Worm (Caenorhabditis elegans) whole organism, L4 larva: ENCODE measurements around the gene F46F5.16.
A peak's percentile ranks its signal among the peaks of the same experiment; 100 is the strongest.
"Not testable (repeated sequence)": the region's sequence is repeated elsewhere in the genome, so short reads cannot be mapped to it uniquely, and the experiment has no call there.

ENCODE experiments used
- aha-1 ChIP-seq: fragments of 150-350 bp; peaks from one replicate; lab custom pipeline; 2014; ENCODE audit warnings: missing biosample characterization, missing genetic modification characterization
- arid-1 ChIP-seq: fragments of 200-800 bp; sonication (Bioruptor generic); conservative IDR thresholded peaks from 2 replicates; pipeline ENCODE4 v1.3.6; 2022; ENCODE audit warnings: missing genetic modification reagents, missing genetic modification characterization, missing compliant biosample characterization
- ceh-20 ChIP-seq: fragments of 200-800 bp; sonication (Bioruptor generic); IDR thresholded peaks from 2 replicates; pipeline ENCODE4 v1.3.6; 2022; ENCODE audit warnings: missing genetic modification reagents, missing genetic modification characterization, missing compliant biosample characterization
- ceh-62 ChIP-seq: sonication (generic microtip); optimal IDR thresholded peaks from 2 replicates; lab custom pipeline; 2017; ENCODE audit warnings: missing biosample characterization, missing genetic modification characterization
- daf-16 ChIP-seq, 3 experiments: sonication (generic microtip); optimal IDR thresholded peaks; 2 replicates each; lab custom pipeline; 2016 to 2017; ENCODE audit warnings: missing genetic modification characterization in 3 of 3, missing genetic modification reagents in 3 of 3, mild to moderate bottlenecking in 2 of 3, missing compliant biosample characterization in 2 of 3, missing biosample characterization in 1 of 3, moderate library complexity in 1 of 3
- daf-19 ChIP-seq: fragments of 200-800 bp; sonication (Bioruptor generic); conservative IDR thresholded peaks from 2 replicates; pipeline ENCODE4 v1.3.6; 2022; ENCODE audit warnings: missing genetic modification characterization, missing compliant biosample characterization
- dmd-8 ChIP-seq: fragments of 200-800 bp; sonication (Bioruptor generic); IDR thresholded peaks from 2 replicates; pipeline ENCODE4 v1.3.6; 2022; ENCODE audit warnings: missing genetic modification characterization, missing compliant biosample characterization
- hlh-11 ChIP-seq: fragments of 200-800 bp; sonication (Bioruptor generic); optimal IDR thresholded peaks from 2 replicates; lab custom pipeline; 2018; ENCODE audit warnings: mild to moderate bottlenecking, missing genetic modification characterization, missing compliant biosample characterization
- hmg-1.1 ChIP-seq: fragments of 200-800 bp; sonication (Bioruptor generic); IDR thresholded peaks from 2 replicates; pipeline ENCODE4 v1.3.6; 2022; ENCODE audit warnings: missing genetic modification reagents, missing genetic modification characterization, missing compliant biosample characterization
- jun-1 ChIP-seq: fragments of 150-350 bp; optimal IDR thresholded peaks from 2 replicates; lab custom pipeline; 2014; ENCODE audit warnings: missing biosample characterization, missing genetic modification reagents, missing genetic modification characterization
- lin-39 ChIP-seq: fragments of 150-350 bp; optimal IDR thresholded peaks from 2 replicates; lab custom pipeline; 2014; ENCODE audit warnings: missing biosample characterization, missing genetic modification reagents, missing genetic modification characterization
- madf-5 ChIP-seq, 2 experiments: fragments of 200-800 bp; sonication (Bioruptor generic); IDR thresholded peaks; 2 replicates each; pipeline ENCODE4 v1.3.6; 2022; ENCODE audit warnings: missing compliant biosample characterization in 2 of 2, missing genetic modification characterization in 2 of 2
- madf-9 ChIP-seq: fragments of 200-800 bp; sonication (Bioruptor generic); conservative IDR thresholded peaks from 2 replicates; pipeline ENCODE4 v1.3.6; 2022; ENCODE audit warnings: missing genetic modification reagents, missing genetic modification characterization, missing compliant biosample characterization
- mdt-29 ChIP-seq: fragments of 200-800 bp; sonication (Bioruptor generic); IDR thresholded peaks from 2 replicates; pipeline ENCODE4 v1.3.6; 2022; ENCODE audit warnings: missing genetic modification reagents, missing genetic modification characterization, missing compliant biosample characterization
- mxl-2 ChIP-seq: fragments of 200-800 bp; sonication (Bioruptor generic); conservative IDR thresholded peaks from 2 replicates; pipeline ENCODE4 v1.3.6; 2022; ENCODE audit warnings: missing genetic modification reagents, missing genetic modification characterization, missing compliant biosample characterization
- nhr-111 ChIP-seq: fragments of 200-800 bp; sonication (Bioruptor generic); optimal IDR thresholded peaks from 2 replicates; lab custom pipeline; 2018; ENCODE audit warnings: mild to moderate bottlenecking, missing genetic modification characterization, missing compliant biosample characterization
- nhr-77 ChIP-seq: fragments of 150-350 bp; optimal IDR thresholded peaks from 2 replicates; lab custom pipeline; 2014; ENCODE audit warnings: missing biosample characterization, missing genetic modification characterization
- saeg-2 ChIP-seq: fragments of 200-800 bp; sonication (Bioruptor generic); IDR thresholded peaks from 2 replicates; pipeline ENCODE4 v1.3.6; 2022; ENCODE audit warnings: missing genetic modification reagents, missing genetic modification characterization, missing compliant biosample characterization
- set-16 ChIP-seq: fragments of 200-800 bp; sonication (Bioruptor generic); IDR thresholded peaks from 2 replicates; pipeline ENCODE4 v1.3.6; 2022; ENCODE audit warnings: missing genetic modification reagents, missing genetic modification characterization, missing compliant biosample characterization
- snpc-1.2 ChIP-seq: fragments of 200-800 bp; sonication (Bioruptor generic); IDR thresholded peaks from 2 replicates; pipeline ENCODE4 v1.3.6; 2022; ENCODE audit warnings: missing genetic modification reagents, missing genetic modification characterization, missing compliant biosample characterization
- spr-1 ChIP-seq: sonication (generic microtip); optimal IDR thresholded peaks from 2 replicates; lab custom pipeline; 2016; ENCODE audit warnings: mild to moderate bottlenecking, missing genetic modification characterization, missing compliant biosample characterization
- tag-97 ChIP-seq: fragments of 200-800 bp; sonication (Bioruptor generic); IDR thresholded peaks from 2 replicates; pipeline ENCODE4 v1.3.6; 2022; ENCODE audit warnings: missing genetic modification characterization, missing compliant biosample characterization
- unc-62 ChIP-seq, 3 experiments: fragments of 150-350 bp in 1 of 3; sonication (generic microtip); optimal IDR thresholded peaks in 2 of 3; peaks in 1 of 3; 1 replicate in 1 of 3; 2 replicates in 2 of 3; lab custom pipeline; 2014 to 2017; ENCODE audit warnings: missing biosample characterization in 3 of 3, missing genetic modification characterization in 3 of 3, missing genetic modification reagents in 3 of 3, missing genotype in 1 of 3
- zip-11 ChIP-seq: fragments of 200-800 bp; sonication (Bioruptor generic); IDR thresholded peaks from 2 replicates; pipeline ENCODE4 v1.3.6; 2022; ENCODE audit warnings: missing genetic modification characterization, missing compliant biosample characterization

The F46F5.16 gene

DNA sequence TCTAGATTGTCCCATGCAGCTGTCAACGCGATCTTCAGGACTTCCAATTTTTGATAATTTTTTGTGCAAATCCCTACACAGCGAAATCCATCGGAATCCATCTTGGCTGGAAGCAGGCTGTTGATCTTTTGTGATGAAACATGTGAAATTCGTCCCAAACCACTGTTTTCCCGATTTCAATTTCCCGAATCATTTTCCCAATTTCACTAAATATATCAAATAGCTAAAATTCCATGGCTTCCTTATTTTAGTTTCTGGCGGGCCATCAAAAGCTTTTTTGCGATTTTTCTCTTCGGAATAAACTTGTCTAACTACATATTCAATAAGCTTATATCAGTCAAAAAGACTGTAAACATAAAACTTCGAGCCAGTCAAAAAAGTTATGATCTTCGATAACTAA is 34.5 kb downstream of the F46F5.16 start, which contains the start of gene F46F5.8:
F46F5.8 (minus strand) TSS at position 101 of the 400 bp plus-strand sequence.
- TF ChIP-seq saeg-2 (GFP tag; lab: Robert Waterston, UW) (no peak), unc-62 (GFP tag; optimal IDR thresholded peaks at IDR 0.05 in 1 of 2; lab: Kevin White, UChicago) (peak in 1 of 2 experiments; percentile 73), unc-62 (tag; optimal IDR thresholded peaks at IDR 0.05; lab: Kevin White, UChicago) (no peak), mxl-2 (GFP tag; lab: Robert Waterston, UW) (no peak)

DNA sequence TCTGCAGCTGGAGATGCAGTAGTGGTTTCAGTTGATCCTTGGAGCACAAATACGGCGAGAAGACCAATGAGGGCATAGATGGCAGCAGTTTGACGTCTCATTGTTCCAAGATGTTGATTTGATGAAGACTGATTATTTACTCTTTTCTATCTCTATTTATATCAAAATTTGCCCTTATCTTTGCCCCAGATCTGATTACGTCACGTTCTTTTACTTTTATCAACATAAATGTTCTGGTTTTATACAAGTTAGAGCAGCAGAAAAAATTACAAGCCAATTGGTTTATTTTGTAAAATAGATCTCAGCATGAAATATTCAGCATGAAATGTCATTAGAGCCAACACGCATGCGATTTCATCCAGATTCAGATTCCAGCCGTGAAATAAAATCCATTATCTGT is 35.7 kb downstream of the F46F5.16 start, which contains the start of gene msrp-4:
msrp-4 (minus strand) TSS at position 101 of the 400 bp plus-strand sequence.
- not testable (repeated sequence) for TF ChIP-seq zip-11; ceh-20 (GFP tag; lab: Robert Waterston, UW); set-16 (GFP tag; lab: Robert Waterston, UW)
- TF ChIP-seq, all 104 proteins: peak for 0; not testable (repeated sequence) for 104

DNA sequence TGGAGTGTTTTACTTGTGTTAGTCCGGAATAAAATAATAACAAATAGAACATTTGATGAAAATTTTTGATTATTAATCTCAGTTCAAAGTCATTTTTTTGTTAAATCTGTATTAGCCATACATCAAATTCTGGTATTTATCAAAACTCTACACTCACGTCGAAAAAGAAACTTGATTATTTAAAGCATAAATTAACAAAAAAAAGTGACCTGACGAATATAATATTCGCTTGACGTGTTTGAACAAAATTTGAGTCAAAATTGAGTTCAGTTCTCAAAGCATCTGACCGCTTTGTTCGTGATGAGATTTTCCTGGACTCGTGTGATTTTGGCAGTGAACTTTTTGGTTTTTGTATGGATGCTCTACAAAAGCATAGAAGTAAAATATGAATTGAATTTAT is 36.5 kb downstream of the F46F5.16 start, which contains the start of gene F46F5.10:
F46F5.10 (plus strand) TSS at position 301 of the 400 bp plus-strand sequence.
- no peak for TF ChIP-seq nhr-111
- no peak for TF ChIP-seq dmd-8 (GFP tag; lab: Robert Waterston, UW)
- TF ChIP-seq tag-97 (GFP tag; lab: Robert Waterston, UW), result no peak
- no peak for TF ChIP-seq snpc-1.2 (GFP tag; lab: Robert Waterston, UW)
- no peak for TF ChIP-seq madf-9 (GFP tag; lab: Robert Waterston, UW)
- no peak for TF ChIP-seq nhr-77 (tag; lab: Kevin White, UChicago)
- TF ChIP-seq mdt-29 (GFP tag; lab: Robert Waterston, UW), result no peak
- no peak for TF ChIP-seq jun-1 (tag; lab: Kevin White, UChicago)
- TF ChIP-seq ceh-62, result no peak
- TF ChIP-seq hlh-11 (tag; lab: Kevin White, UChicago), result no peak
- TF ChIP-seq madf-5 (GFP tag; IDR thresholded peaks at IDR 0.05; lab: Robert Waterston, UW), result no peak
- TF ChIP-seq spr-1 (tag; lab: Kevin White, UChicago), result no peak
- no peak for TF ChIP-seq hmg-1.1 (GFP tag; lab: Robert Waterston, UW)
- TF ChIP-seq set-16 (GFP tag; lab: Robert Waterston, UW), result no peak
- TF ChIP-seq daf-19, result no peak
- TF ChIP-seq lin-39 (tag; lab: Kevin White, UChicago), result no peak
- no peak for TF ChIP-seq arid-1 (GFP tag; lab: Robert Waterston, UW)
- no peak for TF ChIP-seq daf-16 (GFP tag; optimal IDR thresholded peaks at IDR 0.05; lab: Kevin White, UChicago)
- no peak for TF ChIP-seq daf-16 (tag; optimal IDR thresholded peaks at IDR 0.05; lab: Kevin White, UChicago)
- TF ChIP-seq, all 104 proteins: peak for 0

DNA sequence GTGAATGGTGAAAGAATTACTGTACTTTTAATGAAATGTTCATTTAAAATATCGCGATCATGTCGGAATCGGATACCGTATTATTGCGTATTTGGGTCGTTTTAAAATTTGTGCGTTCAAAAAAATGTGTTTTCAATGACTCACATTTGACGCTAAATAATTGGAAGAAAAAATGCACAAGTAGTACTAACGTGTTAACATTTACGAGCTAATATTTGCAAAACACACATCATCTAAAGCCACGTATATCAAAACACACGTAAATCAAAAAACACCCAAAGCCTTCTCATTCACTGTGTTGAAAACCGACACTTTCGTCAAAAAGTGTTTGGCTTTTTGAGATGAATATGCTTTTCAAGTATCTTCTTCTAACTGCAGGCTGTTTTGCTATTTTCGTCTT is 38.5 kb downstream of the F46F5.16 start, which contains the start of gene F28A10.1:
F28A10.1 (plus strand) TSS at position 301 of the 400 bp plus-strand sequence.
- TF ChIP-seq aha-1 (tag; lab: Kevin White, UChicago), result peak; percentile 8
- no peak for TF ChIP-seq madf-5 (GFP tag; IDR thresholded peaks at IDR 0.05; lab: Robert Waterston, UW)
